Fruit fly (Drosophila melanogaster) whole organism, prepupa: ENCODE data around the gene CG14957.

Experiments
- Blimp-1 ChIP-seq: fragments of 200-800 bp; sonication (Bioruptor generic); optimal IDR thresholded peaks from 3 replicates; lab custom pipeline; 2017; ENCODE audit warnings: missing biosample characterization, missing genetic modification characterization, mild to moderate bottlenecking, moderate library complexity, missing genetic modification reagents
- CG10631 ChIP-seq: fragments of 200-800 bp; sonication (Bioruptor generic); optimal IDR thresholded peaks from 2 replicates; lab custom pipeline; 2016; ENCODE audit warnings: missing biosample characterization, missing genetic modification characterization
- CG10669 ChIP-seq: fragments of 200-800 bp; sonication (Bioruptor generic); optimal IDR thresholded peaks from 3 replicates; lab custom pipeline; 2018; ENCODE audit warnings: missing biosample characterization, mild to moderate bottlenecking, missing genetic modification characterization, moderate library complexity
- CG11294 ChIP-seq: fragments of 200-800 bp; sonication (Bioruptor generic); IDR thresholded peaks from 2 replicates; pipeline ENCODE4 v1.3.6; 2022; ENCODE audit warnings: missing biosample characterization, missing genetic modification characterization
- CG11762 ChIP-seq: fragments of 200-800 bp; sonication (Bioruptor generic); optimal IDR thresholded peaks from 3 replicates; lab custom pipeline; 2016; ENCODE audit warnings: missing biosample characterization, missing genetic modification characterization; ENCODE audit not compliant: insufficient read depth
- CG11902 ChIP-seq: fragments of 200-800 bp; sonication (Bioruptor generic); optimal IDR thresholded peaks from 3 replicates; lab custom pipeline; 2016; ENCODE audit warnings: missing biosample characterization, missing genetic modification characterization
- CG15336 ChIP-seq: fragments of 200-800 bp; sonication (Bioruptor generic); IDR thresholded peaks from 2 replicates; pipeline ENCODE4 v1.3.6; 2022; ENCODE audit warnings: missing biosample characterization, missing genetic modification characterization
- CG1621 ChIP-seq: fragments of 200-800 bp; sonication (Bioruptor generic); optimal IDR thresholded peaks from 3 replicates; lab custom pipeline; 2018; ENCODE audit warnings: missing biosample characterization, mild to moderate bottlenecking, missing genetic modification characterization
- CG31627 ChIP-seq: fragments of 200-800 bp; sonication (Bioruptor generic); optimal IDR thresholded peaks from 3 replicates; lab custom pipeline; 2016; ENCODE audit warnings: missing biosample characterization, missing genetic modification characterization
- CG32006 ChIP-seq: fragments of 200-800 bp; sonication (Bioruptor generic); optimal IDR thresholded peaks from 3 replicates; lab custom pipeline; 2017; ENCODE audit warnings: missing biosample characterization, mild to moderate bottlenecking, missing genetic modification characterization
- CG34406 ChIP-seq: fragments of 200-800 bp; sonication (Bioruptor generic); optimal IDR thresholded peaks from 3 replicates; lab custom pipeline; 2016; ENCODE audit warnings: missing biosample characterization, missing genetic modification characterization
- CG3919 ChIP-seq: fragments of 200-800 bp; sonication (Bioruptor generic); optimal IDR thresholded peaks from 3 replicates; lab custom pipeline; 2016; ENCODE audit warnings: missing biosample characterization, missing genetic modification characterization
- CG4318 ChIP-seq: fragments of 200-800 bp; sonication (Bioruptor generic); optimal IDR thresholded peaks from 3 replicates; lab custom pipeline; 2017; ENCODE audit warnings: missing biosample characterization, mild to moderate bottlenecking, missing genetic modification characterization
- CG6854 ChIP-seq: fragments of 200-800 bp; sonication (Bioruptor generic); optimal IDR thresholded peaks from 2 replicates; lab custom pipeline; 2017; ENCODE audit warnings: missing biosample characterization, mild to moderate bottlenecking, missing genetic modification characterization
- CG8119 ChIP-seq: fragments of 200-800 bp; sonication (Bioruptor generic); IDR thresholded peaks from 3 replicates; pipeline ENCODE4 v1.3.6; 2022; ENCODE audit warnings: missing biosample characterization, missing genetic modification characterization
- CG8319 ChIP-seq: fragments of 200-800 bp; sonication (Bioruptor generic); optimal IDR thresholded peaks from 3 replicates; lab custom pipeline; 2016; ENCODE audit warnings: missing biosample characterization, missing genetic modification characterization
- CG9139 ChIP-seq: fragments of 200-800 bp; sonication (Bioruptor generic); optimal IDR thresholded peaks from 3 replicates; lab custom pipeline; 2017; ENCODE audit warnings: missing biosample characterization, mild to moderate bottlenecking, missing genetic modification characterization
- Eip75B ChIP-seq: fragments of 200-800 bp; sonication (Bioruptor generic); optimal IDR thresholded peaks from 3 replicates; lab custom pipeline; 2016; ENCODE audit warnings: missing biosample characterization, missing genetic modification characterization
- Ets21C ChIP-seq: fragments of 200-800 bp; sonication (Bioruptor generic); optimal IDR thresholded peaks from 3 replicates; lab custom pipeline; 2016; ENCODE audit warnings: missing biosample characterization, missing genetic modification characterization
- Ets96B ChIP-seq: fragments of 200-800 bp; optimal IDR thresholded peaks from 2 replicates; lab custom pipeline; 2019; ENCODE audit warnings: missing biosample characterization, mild to moderate bottlenecking, missing genetic modification characterization, moderate library complexity
- Hr38 ChIP-seq: sonication (Bioruptor generic); optimal IDR thresholded peaks from 2 replicates; lab custom pipeline; 2016; ENCODE audit warnings: missing biosample characterization, missing genetic modification characterization
- Hr39 ChIP-seq: fragments of 200-800 bp; sonication (Bioruptor generic); optimal IDR thresholded peaks from 2 replicates; lab custom pipeline; 2016; ENCODE audit warnings: missing biosample characterization, missing genetic modification characterization
- Lpt ChIP-seq: fragments of 200-800 bp; sonication (Bioruptor generic); optimal IDR thresholded peaks from 3 replicates; lab custom pipeline; 2016; ENCODE audit warnings: missing biosample characterization, missing genetic modification characterization
- OdsH ChIP-seq: fragments of 200-800 bp; sonication (Bioruptor generic); optimal IDR thresholded peaks from 3 replicates; lab custom pipeline; 2016; ENCODE audit warnings: missing biosample characterization, missing genetic modification characterization
- Sox102F ChIP-seq: fragments of 200-800 bp; sonication (Bioruptor generic); optimal IDR thresholded peaks from 2 replicates; lab custom pipeline; 2016; ENCODE audit warnings: missing biosample characterization, mild to moderate bottlenecking, missing genetic modification characterization
- Sox14 ChIP-seq: fragments of 200-800 bp; sonication (Bioruptor generic); optimal IDR thresholded peaks from 3 replicates; lab custom pipeline; 2016; ENCODE audit warnings: missing biosample characterization, missing genetic modification characterization
- achi ChIP-seq: fragments of 200-800 bp; sonication (Bioruptor generic); optimal IDR thresholded peaks from 3 replicates; lab custom pipeline; 2016; ENCODE audit warnings: missing biosample characterization, missing genetic modification characterization
- acj6 ChIP-seq: fragments of 200-800 bp; sonication (Bioruptor generic); optimal IDR thresholded peaks from 3 replicates; lab custom pipeline; 2016; ENCODE audit warnings: missing biosample characterization, missing genetic modification characterization
- cyc ChIP-seq: fragments of 200-800 bp; sonication (Bioruptor generic); optimal IDR thresholded peaks from 3 replicates; lab custom pipeline; 2016; ENCODE audit warnings: missing biosample characterization, missing genetic modification characterization
- dac ChIP-seq: fragments of 200-800 bp; sonication (Bioruptor generic); optimal IDR thresholded peaks from 2 replicates; lab custom pipeline; 2017; ENCODE audit warnings: missing biosample characterization, mild to moderate bottlenecking, missing genetic modification characterization
- dsx ChIP-seq: fragments of 200-800 bp; optimal IDR thresholded peaks from 3 replicates; lab custom pipeline; 2019; ENCODE audit warnings: missing biosample characterization, mild to moderate bottlenecking, missing genetic modification characterization, moderate library complexity; ENCODE audit not compliant: poor library complexity, severe bottlenecking
- eg ChIP-seq: fragments of 200-800 bp; sonication (Bioruptor generic); IDR thresholded peaks from 3 replicates; pipeline ENCODE4 v1.3.6; 2022; ENCODE audit warnings: missing biosample characterization, missing genetic modification characterization
- esn ChIP-seq: fragments of 200-800 bp; sonication (Bioruptor generic); optimal IDR thresholded peaks from 2 replicates; lab custom pipeline; 2016; ENCODE audit warnings: missing biosample characterization, mild to moderate bottlenecking, missing genetic modification characterization, moderate library complexity
- fd59A ChIP-seq: fragments of 200-800 bp; sonication (Bioruptor generic); optimal IDR thresholded peaks from 2 replicates; lab custom pipeline; 2017; ENCODE audit warnings: missing biosample characterization, mild to moderate bottlenecking, missing genetic modification characterization, missing genetic modification reagents
- fd85E ChIP-seq: fragments of 200-800 bp; sonication (Bioruptor generic); optimal IDR thresholded peaks from 3 replicates; lab custom pipeline; 2016; ENCODE audit warnings: missing biosample characterization, missing genetic modification characterization
- fkh ChIP-seq: fragments of 200-800 bp; sonication (Bioruptor generic); optimal IDR thresholded peaks from 3 replicates; lab custom pipeline; 2017; ENCODE audit warnings: missing biosample characterization, mild to moderate bottlenecking, missing genetic modification characterization, moderate library complexity
- lz ChIP-seq: fragments of 200-800 bp; sonication (Bioruptor generic); optimal IDR thresholded peaks from 3 replicates; lab custom pipeline; 2016; ENCODE audit warnings: missing biosample characterization, missing genetic modification characterization
- net ChIP-seq: fragments of 200-800 bp; sonication (Bioruptor generic); optimal IDR thresholded peaks from 3 replicates; lab custom pipeline; 2016; ENCODE audit warnings: missing biosample characterization, missing genetic modification characterization
- salr ChIP-seq, 2 experiments: fragments of 200-800 bp; sonication (Bioruptor generic); optimal IDR thresholded peaks; 3 replicates each; lab custom pipeline; 2016 to 2018; ENCODE audit warnings: missing biosample characterization in 2 of 2, missing genetic modification characterization in 2 of 2, mild to moderate bottlenecking in 1 of 2
- spab ChIP-seq: fragments of 200-800 bp; sonication (Bioruptor generic); optimal IDR thresholded peaks from 2 replicates; lab custom pipeline; 2017; ENCODE audit warnings: missing biosample characterization, mild to moderate bottlenecking, missing genetic modification characterization, missing genetic modification reagents
- ss ChIP-seq, 2 experiments: fragments of 200-800 bp; sonication (Bioruptor generic); optimal IDR thresholded peaks; 2 replicates in 1 of 2; 3 replicates in 1 of 2; lab custom pipeline; 2017 to 2018; ENCODE audit warnings: mild to moderate bottlenecking in 2 of 2, missing biosample characterization in 2 of 2, missing genetic modification characterization in 2 of 2, moderate library complexity in 1 of 2
- svp ChIP-seq: fragments of 200-800 bp; sonication (Bioruptor generic); peaks from one replicate; lab custom pipeline; 2016; ENCODE audit warnings: missing biosample characterization, missing genetic modification characterization
- topi ChIP-seq: fragments of 200-800 bp; sonication (Bioruptor generic); optimal IDR thresholded peaks from 3 replicates; lab custom pipeline; 2016; ENCODE audit warnings: missing biosample characterization, missing genetic modification characterization
- vri ChIP-seq: fragments of 200-800 bp; sonication (Bioruptor generic); optimal IDR thresholded peaks from 3 replicates; lab custom pipeline; 2016; ENCODE audit warnings: missing biosample characterization, mild to moderate bottlenecking, missing genetic modification characterization

CG14957 gene

DNA sequence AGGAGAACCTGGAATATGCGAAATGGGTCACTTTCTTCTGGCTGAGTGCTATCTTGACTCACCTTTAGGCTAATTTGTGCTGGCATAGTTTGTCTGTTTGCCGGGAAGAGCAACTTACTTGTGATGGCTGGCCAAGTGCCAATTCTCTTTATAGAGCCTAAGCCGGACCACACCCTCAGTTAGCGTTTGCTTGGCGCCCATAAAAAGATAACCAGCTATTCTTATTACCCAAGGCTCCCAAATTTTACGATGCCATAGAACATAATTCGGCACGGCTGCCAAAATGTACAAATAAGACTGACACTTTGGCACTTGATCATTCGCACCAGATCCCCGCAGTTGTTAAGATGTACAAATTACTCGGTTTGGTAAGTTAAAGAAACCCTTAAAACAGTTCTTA lies 2.3 kb downstream of the CG14957 start, which contains the start of the genes CG42525 and CG14958:
CG42525 (minus strand) TSS at position 101 of the 400 bp plus-strand sequence.
CG14958 (plus strand) TSS at position 332 of the 400 bp plus-strand sequence.
- TF ChIP-seq CG1621 (no peak), Sox14 (GFP tag; lab: Kevin White, UChicago) (no peak), net (GFP tag; lab: Kevin White, UChicago) (no peak), OdsH (GFP tag; lab: Kevin White, UChicago) (no peak), CG10669 (GFP tag; lab: Kevin White, UChicago) (no peak), svp (GFP tag; lab: Kevin White, UChicago) (no peak), spab (GFP tag; lab: Kevin White, UChicago) (no peak), lz (GFP tag; lab: Kevin White, UChicago) (no peak), CG34406 (GFP tag; lab: Kevin White, UChicago) (no peak), Eip75B (GFP tag; lab: Kevin White, UChicago) (no peak), CG15336 (GFP tag; lab: Robert Waterston, UW) (no peak), fkh (GFP tag; lab: Kevin White, UChicago) (no peak), CG31627 (GFP tag; lab: Kevin White, UChicago) (no peak), CG11762 (GFP tag; lab: Kevin White, UChicago) (no peak), CG3919 (no peak)

DNA sequence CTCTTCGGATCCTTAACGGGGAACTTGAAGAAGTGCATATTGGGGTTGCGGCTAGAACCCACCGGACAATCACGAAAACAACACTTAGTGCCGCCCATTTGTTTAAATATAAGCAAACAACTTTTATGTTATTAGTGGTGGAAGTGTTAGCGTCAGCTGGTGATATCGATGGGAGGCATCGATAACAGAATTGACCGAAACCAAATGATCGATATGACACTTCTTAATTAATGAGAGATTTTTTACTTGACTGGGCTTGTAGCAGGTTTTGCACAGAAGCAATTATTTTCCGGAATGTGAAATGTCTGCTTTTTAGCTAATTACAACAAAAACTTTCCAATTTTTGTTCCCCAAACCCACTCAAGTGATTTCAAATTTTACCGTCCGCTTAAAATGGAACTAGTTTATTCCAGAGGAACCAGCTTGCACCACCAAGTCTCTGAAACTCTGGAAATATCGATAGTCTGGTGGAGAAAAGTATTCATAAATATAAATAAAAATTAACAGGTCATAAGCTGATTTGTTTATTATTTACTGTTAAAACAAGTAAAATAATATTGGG lies 5.1 kb downstream of the CG14957 start, which contains the start of gene CG14965:
CG14965 (minus strand) TSS at position 159 of the 562 bp plus-strand sequence.
- TF ChIP-seq fkh (GFP tag; lab: Kevin White, UChicago): peak; percentile 85
- no peak for TF ChIP-seq eg
- TF ChIP-seq, all 60 proteins: peak for 1

DNA sequence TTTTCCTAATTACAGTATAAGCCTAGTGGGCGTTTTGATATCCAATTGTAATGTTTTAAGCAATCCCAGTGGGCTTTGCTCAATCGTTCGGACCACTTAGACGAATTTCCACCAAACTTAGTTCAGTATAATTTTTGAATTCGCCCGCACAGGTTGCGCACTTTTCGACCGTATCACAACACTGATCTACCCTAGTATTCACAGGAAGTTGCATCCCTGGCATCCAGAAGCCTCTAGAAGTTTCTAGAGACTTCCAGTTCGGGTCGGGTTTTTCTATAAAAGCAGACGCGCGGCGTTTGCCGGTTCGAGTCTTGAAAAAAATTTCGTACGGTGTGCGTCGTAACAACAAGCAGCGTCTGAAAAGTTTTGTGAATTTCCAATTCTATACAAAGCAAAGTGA lies 5.5 kb downstream of the CG14957 start, which contains the start of gene Hsp83:
Hsp83 (plus strand) TSS at position 58 of the 400 bp plus-strand sequence.
- TF ChIP-seq cyc (GFP tag; lab: Kevin White, UChicago): peak; percentile 90
- peak; percentile 96 for TF ChIP-seq net (GFP tag; lab: Kevin White, UChicago)
- peak; percentile 89 for TF ChIP-seq CG8319 (GFP tag; lab: Kevin White, UChicago)
- peak; percentile 85 for TF ChIP-seq acj6 (GFP tag; lab: Kevin White, UChicago)
- peak; percentile 84 for TF ChIP-seq Sox14 (GFP tag; lab: Kevin White, UChicago)
- peak; percentile 77 for TF ChIP-seq dsx
- peak; percentile 34 for TF ChIP-seq CG4318 (GFP tag; lab: Kevin White, UChicago)
- peak; percentile 94 for TF ChIP-seq eg
- peak; percentile 96 for TF ChIP-seq CG3919
- peak; percentile 68 for TF ChIP-seq dac (GFP tag; lab: Kevin White, UChicago)
- peak; percentile 3 to 90 for TF ChIP-seq salr (GFP tag; optimal IDR thresholded peaks at IDR 0.05; lab: Kevin White, UChicago)
- peak; percentile 76 for TF ChIP-seq Ets21C (GFP tag; lab: Kevin White, UChicago)
- TF ChIP-seq CG11902: peak; percentile 34
- peak; percentile 75 for TF ChIP-seq Hr39 (GFP tag; lab: Kevin White, UChicago)
- peak; percentile 92 for TF ChIP-seq topi
- peak; percentile 98 for TF ChIP-seq CG9139
- peak; percentile 68 for TF ChIP-seq Ets96B (tag; lab: Kevin White, UChicago)
- TF ChIP-seq CG11294 (GFP tag; lab: Robert Waterston, UW): peak; percentile 53; the same call in 1 of the 2 replicates
- no peak for TF ChIP-seq Hr38
- peak; percentile 82 for TF ChIP-seq CG11762 (GFP tag; lab: Kevin White, UChicago)
- peak; percentile 90 for TF ChIP-seq CG10669 (GFP tag; lab: Kevin White, UChicago)
- TF ChIP-seq lz (GFP tag; lab: Kevin White, UChicago): peak; percentile 93
- peak; percentile 88 for TF ChIP-seq achi (GFP tag; lab: Kevin White, UChicago)
- TF ChIP-seq esn (GFP tag; lab: Kevin White, UChicago): peak; percentile 97
- TF ChIP-seq ss (GFP tag; optimal IDR thresholded peaks at IDR 0.05; lab: Kevin White, UChicago): peak; percentile 98
- peak; percentile 98 for TF ChIP-seq Sox102F
- TF ChIP-seq CG6854 (GFP tag; lab: Kevin White, UChicago): peak; percentile 100
- TF ChIP-seq Blimp-1 (GFP tag; lab: Kevin White, UChicago): peak; percentile 91
- TF ChIP-seq fd85E (GFP tag; lab: Kevin White, UChicago): peak; percentile 94
- TF ChIP-seq CG1621: peak; percentile 89
- TF ChIP-seq CG34406 (GFP tag; lab: Kevin White, UChicago): peak; percentile 93
- peak; percentile 85 for TF ChIP-seq fd59A (GFP tag; lab: Kevin White, UChicago)
- peak; percentile 95 for TF ChIP-seq Eip75B (GFP tag; lab: Kevin White, UChicago)
- peak; percentile 83 for TF ChIP-seq CG31627 (GFP tag; lab: Kevin White, UChicago)
- TF ChIP-seq CG10631 (GFP tag; lab: Kevin White, UChicago): peak; percentile 77
- peak; percentile 69 for TF ChIP-seq CG32006 (GFP tag; lab: Kevin White, UChicago)
- peak; percentile 82 for TF ChIP-seq CG8119 (GFP tag; lab: Robert Waterston, UW)
- TF ChIP-seq Lpt (GFP tag; lab: Kevin White, UChicago): peak; percentile 32
- TF ChIP-seq vri (GFP tag; lab: Kevin White, UChicago): peak; percentile 98
